Fruit fly (Drosophila melanogaster): Measurements from ENCODE around the gene Plp.

The Plp gene

DNA sequence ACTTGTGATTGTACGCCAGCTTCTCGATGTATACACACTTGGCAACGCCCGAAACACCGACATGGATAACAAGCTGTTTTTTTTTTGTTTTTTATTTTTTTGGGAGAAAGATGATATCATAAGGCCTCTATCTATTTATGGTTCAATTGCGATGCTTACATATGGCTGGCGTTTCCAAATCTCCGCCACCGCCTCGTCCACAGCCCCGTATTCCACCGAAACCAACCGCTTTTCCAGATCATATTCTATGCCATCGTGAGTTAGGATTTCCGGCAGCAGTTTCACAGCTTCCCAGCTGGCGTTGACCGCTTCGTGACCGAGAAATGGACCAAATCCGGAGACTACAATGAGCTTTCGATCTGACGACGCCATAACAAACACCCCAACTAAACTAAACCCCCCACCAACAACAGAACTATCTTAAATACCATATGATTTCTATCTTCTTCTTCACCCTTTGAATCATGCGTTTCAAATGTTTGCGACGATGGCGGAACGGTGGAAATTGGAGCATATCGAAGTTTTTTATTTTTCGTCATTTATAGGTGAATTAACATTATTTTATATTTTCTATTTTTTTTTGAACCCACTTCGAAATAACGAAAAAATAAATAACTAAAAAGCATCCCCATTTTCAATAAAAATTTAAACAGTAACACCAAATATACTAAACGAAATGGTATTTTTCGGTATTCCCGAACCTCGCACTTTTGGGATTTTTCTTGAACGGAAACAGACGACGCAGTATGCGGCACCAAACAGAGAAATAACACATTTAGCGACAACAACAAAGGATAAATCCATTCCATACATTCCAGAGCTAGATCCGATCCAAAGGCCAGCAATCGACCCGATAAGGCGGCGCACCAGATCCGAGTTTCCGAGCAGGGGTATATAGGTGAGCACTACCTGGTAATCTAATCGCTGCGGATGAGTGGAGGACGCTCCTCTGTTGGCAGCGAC, 49.4 kb upstream of the Plp start, which contains the start of the genes CG32147 and Pex3 (continued):
- TF ChIP-seq ems (GFP tag; optimal IDR thresholded peaks at IDR 0.05) (no peak), CG11398 (GFP tag; optimal IDR thresholded peaks at IDR 0.05) (no peak), CG2889 (GFP tag; IDR thresholded peaks at IDR 0.05) (no peak), CTCF (GFP tag; optimal IDR thresholded peaks at IDR 0.05) (peak; percentile 68), sna (GFP tag; IDR thresholded peaks at IDR 0.05; ENCODE audit: partially characterized antibody) (peak; percentile 26; the same call in 1 of the 2 replicates), CG13296 (GFP tag; optimal IDR thresholded peaks at IDR 0.05) (no peak), CG3726 (GFP tag; IDR thresholded peaks at IDR 0.05) (no peak), CG2199 (GFP tag; IDR thresholded peaks at IDR 0.05) (no peak), Doc2 (GFP tag; IDR thresholded peaks at IDR 0.05) (no peak), CG3281 (GFP tag; optimal IDR thresholded peaks at IDR 0.05) (no peak), bsh (GFP tag; optimal IDR thresholded peaks at IDR 0.05) (no peak), Hr39 (optimal IDR thresholded peaks at IDR 0.05) (no peak), Scr (GFP tag; IDR thresholded peaks at IDR 0.05; ENCODE audit: partially characterized antibody) (no peak; the same call in 1 of the 2 replicates), CG8765 (GFP tag; IDR thresholded peaks at IDR 0.05) (no peak), dm (GFP tag; optimal IDR thresholded peaks at IDR 0.05) (peak; percentile 37), CG4707 (GFP tag; optimal IDR thresholded peaks at IDR 0.05) (no peak), Deaf1 (tag; optimal IDR thresholded peaks at IDR 0.05) (peak; percentile 32), lbe (GFP tag; optimal IDR thresholded peaks at IDR 0.05) (peak; percentile 61), mld (GFP tag; IDR thresholded peaks at IDR 0.05; ENCODE audit: partially characterized antibody) (no peak), CG15073 (GFP tag; optimal IDR thresholded peaks at IDR 0.05) (no peak), CG9932 (GFP tag; IDR thresholded peaks at IDR 0.05) (no peak), nerfin-1 (tag; optimal IDR thresholded peaks at IDR 0.05) (peak; percentile 3), CG17912 (GFP tag; optimal IDR thresholded peaks at IDR 0.05) (no peak), CG8388 (GFP tag; optimal IDR thresholded peaks at IDR 0.05) (no peak), Blimp-1 (GFP tag; optimal IDR thresholded peaks at IDR 0.05) (no peak), CG2120 (GFP tag; optimal IDR thresholded peaks at IDR 0.05) (peak; percentile 7), peb (GFP tag; IDR thresholded peaks at IDR 0.05) (no peak), CG4404 (GFP tag; IDR thresholded peaks at IDR 0.05) (no peak), Sry-δ (GFP tag; optimal IDR thresholded peaks at IDR 0.05) (no peak), gt (GFP tag; IDR thresholded peaks at IDR 0.05) (no peak), row (GFP tag; IDR thresholded peaks at IDR 0.05) (peak; percentile 62), CG16779 (GFP tag; IDR thresholded peaks at IDR 0.05) (no peak), toy (GFP tag; IDR thresholded peaks at IDR 0.05) (no peak), Oaz (GFP tag; IDR thresholded peaks at IDR 0.05) (no peak), klu (GFP tag; IDR thresholded peaks at IDR 0.05) (no peak), B-H1 (GFP tag; IDR thresholded peaks at IDR 0.05) (no peak), sisA (GFP tag; IDR thresholded peaks at IDR 0.05) (no peak), bigmax (GFP tag; optimal IDR thresholded peaks at IDR 0.05) (peak; percentile 3), CG1647 (GFP tag; optimal IDR thresholded peaks at IDR 0.05) (no peak), chm (GFP tag; IDR thresholded peaks at IDR 0.05) (no peak), HLHmδ (GFP tag; optimal IDR thresholded peaks at IDR 0.05) (no peak), ab (GFP tag; optimal IDR thresholded peaks at IDR 0.05) (no peak), CG9437 (GFP tag; optimal IDR thresholded peaks at IDR 0.05) (no peak), Ada2b (GFP tag; IDR thresholded peaks at IDR 0.05) (no peak), CG5245 (GFP tag; optimal IDR thresholded peaks at IDR 0.05) (no peak), wor (GFP tag; IDR thresholded peaks at IDR 0.05) (no peak), wdn (GFP tag; IDR thresholded peaks at IDR 0.05) (no peak), gcm2 (GFP tag; optimal IDR thresholded peaks at IDR 0.05) (no peak), hbn (GFP tag; IDR thresholded peaks at IDR 0.05; ENCODE audit: partially characterized antibody) (no peak; the same call in 1 of the 2 replicates), crol (GFP tag; IDR thresholded peaks at IDR 0.05) (peak; percentile 50; the same call in 1 of the 2 replicates), exex (tag; optimal IDR thresholded peaks at IDR 0.05) (no peak)

All from whole organism, embryonic.